Fruit fly (Drosophila melanogaster): Measurements from ENCODE around the gene CG11590.

CG11590 gene

dm6 chrX:14213509-14214154 is 13.7 kb downstream of the CG11590 start (continued):
- peak; percentile 40; the same call in 1 of the 2 replicates for TF ChIP-seq CG6689 (GFP tag; IDR thresholded peaks at IDR 0.05)
- TF ChIP-seq fd3F (GFP tag; optimal IDR thresholded peaks at IDR 0.05), result peak; percentile 27
- no peak for TF ChIP-seq ara (GFP tag; IDR thresholded peaks at IDR 0.05)
- TF ChIP-seq dysf (GFP tag; IDR thresholded peaks at IDR 0.05), result peak; percentile 51; the same call in 1 of the 3 replicates
- TF ChIP-seq CG6272 (GFP tag; IDR thresholded peaks at IDR 0.05), result no peak
- peak; percentile 14 for TF ChIP-seq mam (GFP tag; optimal IDR thresholded peaks at IDR 0.05)
- TF ChIP-seq H15 (GFP tag; IDR thresholded peaks at IDR 0.05), result no peak
- no peak for TF ChIP-seq BtbVII (GFP tag; optimal IDR thresholded peaks at IDR 0.05)
- TF ChIP-seq CG8281 (tag; optimal IDR thresholded peaks at IDR 0.05), result no peak
- no peak for TF ChIP-seq pan (optimal IDR thresholded peaks at IDR 0.05)
- no peak for TF ChIP-seq pan (GFP tag; optimal IDR thresholded peaks at IDR 0.05 in 1 of 2, IDR thresholded peaks at IDR 0.05 in 1 of 2)
- TF ChIP-seq az2 (GFP tag; optimal IDR thresholded peaks at IDR 0.05), result peak; percentile 43
- peak; percentile 65 for TF ChIP-seq CG11504 (tag; optimal IDR thresholded peaks at IDR 0.05)
- TF ChIP-seq unpg (GFP tag; optimal IDR thresholded peaks at IDR 0.05), result peak; percentile 52

- TF ChIP-seq lov (optimal IDR thresholded peaks at IDR 0.05) (no peak), lov (GFP tag; IDR thresholded peaks at IDR 0.05) (no peak), zf30C (GFP tag; optimal IDR thresholded peaks at IDR 0.05) (no peak), H15 (GFP tag; IDR thresholded peaks at IDR 0.05) (no peak), NFAT (GFP tag; IDR thresholded peaks at IDR 0.05) (no peak), CG1529 (GFP tag; optimal IDR thresholded peaks at IDR 0.05) (no peak), Chrac-16 (GFP tag; optimal IDR thresholded peaks at IDR 0.05) (no peak), CG18764 (GFP tag; optimal IDR thresholded peaks at IDR 0.05) (no peak), CG18011 (GFP tag; optimal IDR thresholded peaks at IDR 0.05) (no peak), dmrt99B (tag; optimal IDR thresholded peaks at IDR 0.05) (peak; percentile 57), D (optimal IDR thresholded peaks at IDR 0.05) (no peak), D (GFP tag; optimal IDR thresholded peaks at IDR 0.05) (no peak), chif (GFP tag; optimal IDR thresholded peaks at IDR 0.05) (no peak), unpg (GFP tag; optimal IDR thresholded peaks at IDR 0.05) (peak; percentile 61), Atf3 (GFP tag; optimal IDR thresholded peaks at IDR 0.05) (no peak), Hey (tag; optimal IDR thresholded peaks at IDR 0.05) (no peak), repo (GFP tag; optimal IDR thresholded peaks at IDR 0.05) (no peak), Stat92E (GFP tag; optimal IDR thresholded peaks at IDR 0.05) (no peak), Spps (tag; optimal IDR thresholded peaks at IDR 0.05) (no peak), pfk (GFP tag; optimal IDR thresholded peaks at IDR 0.05) (no peak), CG14441 (GFP tag; IDR thresholded peaks at IDR 0.05) (no peak), CG18619 (GFP tag; optimal IDR thresholded peaks at IDR 0.05) (peak; percentile 51), Neu2 (GFP tag; optimal IDR thresholded peaks at IDR 0.05; ENCODE audit: borderline replicate concordance) (no peak), sisA (GFP tag; IDR thresholded peaks at IDR 0.05) (peak; percentile 48; the same call in 1 of the 2 replicates), fd102C (GFP tag; optimal IDR thresholded peaks at IDR 0.05) (no peak), CG31365 (tag; optimal IDR thresholded peaks at IDR 0.05) (no peak), CG8290 (GFP tag; optimal IDR thresholded peaks at IDR 0.05) (no peak), CG8290 (tag; optimal IDR thresholded peaks at IDR 0.05) (no peak), CG12942 (GFP tag; optimal IDR thresholded peaks at IDR 0.05) (no peak), Sry-β (GFP tag; optimal IDR thresholded peaks at IDR 0.05) (no peak), CG5245 (GFP tag; optimal IDR thresholded peaks at IDR 0.05) (no peak), CG6254 (GFP tag; optimal IDR thresholded peaks at IDR 0.05) (peak; percentile 37), grn (GFP tag; optimal IDR thresholded peaks at IDR 0.05) (no peak), bcd (GFP tag; optimal IDR thresholded peaks at IDR 0.05) (peak; percentile 54), CG31224 (GFP tag; IDR thresholded peaks at IDR 0.05) (0 out of 2 replicates have a peak, but pooled peaks have one; percentile 23), Dbx (GFP tag; IDR thresholded peaks at IDR 0.05) (no peak)
These were observed 14.8 kb downstream of the CG11590 start for dm6 chrX:14214505-14215449.

Data from whole organism, embryonic.